Worm (Caenorhabditis elegans) whole organism, early embryonic: ENCODE data around the gene ran-2.

Experiments used
- B0310.2 ChIP-seq: sonication (generic microtip); optimal IDR thresholded peaks from 2 replicates; lab custom pipeline; 2016; ENCODE audit warnings: mild to moderate bottlenecking, missing genetic modification characterization, missing compliant biosample characterization
- F13C5.2 ChIP-seq: sonication (generic microtip); optimal IDR thresholded peaks from 2 replicates; lab custom pipeline; 2017; ENCODE audit warnings: mild to moderate bottlenecking, missing genetic modification characterization, inconsistent platforms, missing compliant biosample characterization
- aly-1 ChIP-seq: sonication (generic microtip); optimal IDR thresholded peaks from 2 replicates; lab custom pipeline; 2016; ENCODE audit warnings: missing genetic modification characterization, missing compliant biosample characterization
- ama-1 ChIP-seq: fragments of 150-350 bp; optimal IDR thresholded peaks from 2 replicates; lab custom pipeline; 2014
- ceh-13 ChIP-seq: fragments of 200-800 bp; sonication (Bioruptor generic); optimal IDR thresholded peaks from 2 replicates; lab custom pipeline; 2018; ENCODE audit warnings: mild to moderate bottlenecking, missing genetic modification characterization, missing compliant biosample characterization
- ceh-36 ChIP-seq: sonication (generic microtip); optimal IDR thresholded peaks from 2 replicates; lab custom pipeline; 2016; ENCODE audit warnings: missing genetic modification characterization, inconsistent platforms, missing compliant biosample characterization
- ets-7 ChIP-seq: sonication (generic microtip); optimal IDR thresholded peaks from 2 replicates; lab custom pipeline; 2016; ENCODE audit warnings: missing genotype, missing genetic modification characterization, missing compliant biosample characterization
- flt-1 ChIP-seq: fragments of 200-800 bp; sonication (Bioruptor generic); IDR thresholded peaks from 2 replicates; pipeline ENCODE4 v1.3.6; 2022; ENCODE audit warnings: missing genetic modification characterization, missing compliant biosample characterization
- hmbx-1 ChIP-seq: sonication (generic microtip); optimal IDR thresholded peaks from 2 replicates; lab custom pipeline; 2016; ENCODE audit warnings: mild to moderate bottlenecking, missing genetic modification characterization, missing compliant biosample characterization
- hmg-4 ChIP-seq: fragments of 200-800 bp; sonication (Bioruptor generic); optimal IDR thresholded peaks from 2 replicates; lab custom pipeline; 2018; ENCODE audit warnings: mild to moderate bottlenecking, missing genetic modification characterization, missing compliant biosample characterization
- hnd-1 ChIP-seq: sonication (generic microtip); optimal IDR thresholded peaks from 2 replicates; lab custom pipeline; 2016; ENCODE audit warnings: missing genetic modification characterization, missing compliant biosample characterization
- pes-1 ChIP-seq: fragments of 200-800 bp; sonication (Bioruptor generic); IDR thresholded peaks from 2 replicates; pipeline ENCODE4 v1.3.6; 2022; ENCODE audit warnings: missing genetic modification reagents, missing genetic modification characterization, missing compliant biosample characterization
- scrt-1 ChIP-seq: fragments of 200-800 bp; sonication (Bioruptor generic); IDR thresholded peaks from 2 replicates; pipeline ENCODE4 v1.3.6; 2022; ENCODE audit warnings: missing genetic modification characterization, missing compliant biosample characterization
- sea-1 ChIP-seq: fragments of 200-800 bp; sonication (Bioruptor generic); conservative IDR thresholded peaks from 2 replicates; pipeline ENCODE4 v1.3.6; 2022; ENCODE audit warnings: missing genetic modification characterization, missing compliant biosample characterization
- tbx-11 ChIP-seq: fragments of 200-800 bp; sonication (Bioruptor generic); IDR thresholded peaks from 2 replicates; pipeline ENCODE4 v1.3.6; 2022; ENCODE audit warnings: missing genetic modification characterization, missing compliant biosample characterization
- tbx-37 ChIP-seq: fragments of 200-800 bp; sonication (Bioruptor generic); conservative IDR thresholded peaks from 2 replicates; pipeline ENCODE4 v1.3.6; 2022; ENCODE audit warnings: missing genetic modification reagents, missing genetic modification characterization, missing compliant biosample characterization
- tra-4 ChIP-seq: sonication (generic microtip); optimal IDR thresholded peaks from 2 replicates; lab custom pipeline; 2017; ENCODE audit warnings: missing genetic modification characterization, missing compliant biosample characterization

The ran-2 gene

ce11 chrIII:7897733-7898132, 35.6 kb upstream of the ran-2 start:
- TF ChIP-seq ceh-36 (tag; lab: Kevin White, UChicago) (no peak), ama-1 (no peak), tra-4 (tag; lab: Kevin White, UChicago) (no peak), tbx-37 (no peak), hnd-1 (no peak), ets-7 (tag; lab: Kevin White, UChicago) (no peak), tbx-11 (GFP tag; lab: Robert Waterston, UW) (no peak), F13C5.2 (tag; lab: Kevin White, UChicago) (no peak), B0310.2 (tag; lab: Kevin White, UChicago) (no peak), scrt-1 (GFP tag; lab: Robert Waterston, UW) (no peak), flt-1 (no peak), sea-1 (GFP tag; lab: Robert Waterston, UW) (no peak), hmbx-1 (tag; lab: Kevin White, UChicago) (no peak), aly-1 (tag; lab: Kevin White, UChicago) (no peak), hmg-4 (no peak), ceh-13 (no peak), pes-1 (GFP tag; lab: Robert Waterston, UW) (no peak)

ce11 chrIII:7900733-7901132, 32.6 kb upstream of the ran-2 start, which contains the start of gene best-24:
best-24 (plus strand) TSS chrIII:7901033.
- TF ChIP-seq hmg-4 (no peak), F13C5.2 (tag; lab: Kevin White, UChicago) (no peak), B0310.2 (tag; lab: Kevin White, UChicago) (no peak), hmbx-1 (tag; lab: Kevin White, UChicago) (no peak), sea-1 (GFP tag; lab: Robert Waterston, UW) (no peak), pes-1 (GFP tag; lab: Robert Waterston, UW) (no peak), ceh-13 (no peak), tbx-11 (GFP tag; lab: Robert Waterston, UW) (no peak), scrt-1 (GFP tag; lab: Robert Waterston, UW) (no peak), aly-1 (tag; lab: Kevin White, UChicago) (no peak), ceh-36 (tag; lab: Kevin White, UChicago) (no peak), hnd-1 (no peak)

ce11 chrIII:7903427-7903826, 29.9 kb upstream of the ran-2 start:
- no peak for TF ChIP-seq tbx-37
- no peak for TF ChIP-seq B0310.2 (tag; lab: Kevin White, UChicago)
- TF ChIP-seq ets-7 (tag; lab: Kevin White, UChicago): no peak
- TF ChIP-seq aly-1 (tag; lab: Kevin White, UChicago): no peak
- no peak for TF ChIP-seq hmbx-1 (tag; lab: Kevin White, UChicago)
- TF ChIP-seq F13C5.2 (tag; lab: Kevin White, UChicago): no peak
- no peak for TF ChIP-seq hnd-1
- TF ChIP-seq scrt-1 (GFP tag; lab: Robert Waterston, UW): no peak

- TF ChIP-seq tra-4 (tag; lab: Kevin White, UChicago) (no peak), scrt-1 (GFP tag; lab: Robert Waterston, UW) (no peak), hmbx-1 (tag; lab: Kevin White, UChicago) (no peak), pes-1 (GFP tag; lab: Robert Waterston, UW) (no peak), ama-1 (no peak), aly-1 (tag; lab: Kevin White, UChicago) (no peak), sea-1 (GFP tag; lab: Robert Waterston, UW) (no peak), F13C5.2 (tag; lab: Kevin White, UChicago) (no peak), tbx-11 (GFP tag; lab: Robert Waterston, UW) (no peak), tbx-37 (no peak), B0310.2 (tag; lab: Kevin White, UChicago) (no peak), hmg-4 (no peak), ceh-36 (tag; lab: Kevin White, UChicago) (no peak), ceh-13 (no peak), hnd-1 (no peak)
Measured at ce11 chrIII:7907515-7907914, 25.8 kb upstream of the ran-2 start, which contains the start of gene pcp-5. pcp-5 (minus strand) TSS chrIII:7907615.

- TF ChIP-seq aly-1 (tag; lab: Kevin White, UChicago): no peak
- no peak for TF ChIP-seq tra-4 (tag; lab: Kevin White, UChicago)
- no peak for TF ChIP-seq ama-1
- no peak for TF ChIP-seq ceh-13
- TF ChIP-seq B0310.2 (tag; lab: Kevin White, UChicago): no peak
- TF ChIP-seq F13C5.2 (tag; lab: Kevin White, UChicago): no peak
- no peak for TF ChIP-seq hmg-4
- no peak for TF ChIP-seq hmbx-1 (tag; lab: Kevin White, UChicago)
- TF ChIP-seq flt-1: no peak
- TF ChIP-seq ceh-36 (tag; lab: Kevin White, UChicago): no peak
- TF ChIP-seq hnd-1: no peak
- TF ChIP-seq ets-7 (tag; lab: Kevin White, UChicago): no peak
- no peak for TF ChIP-seq scrt-1 (GFP tag; lab: Robert Waterston, UW)
- TF ChIP-seq sea-1 (GFP tag; lab: Robert Waterston, UW): no peak
Measured at ce11 chrIII:7909263-7909662, 24.1 kb upstream of the ran-2 start, which contains the start of gene ZK688.1. ZK688.1 (plus strand) TSS chrIII:7909563.

ce11 chrIII:7911621-7912020, 21.7 kb upstream of the ran-2 start, which contains the start of gene ZK688.7:
ZK688.7 (minus strand) TSS chrIII:7911634.
- TF ChIP-seq scrt-1 (GFP tag; lab: Robert Waterston, UW): no peak
- TF ChIP-seq hnd-1: no peak
- no peak for TF ChIP-seq aly-1 (tag; lab: Kevin White, UChicago)
- no peak for TF ChIP-seq hmg-4
- no peak for TF ChIP-seq F13C5.2 (tag; lab: Kevin White, UChicago)
- no peak for TF ChIP-seq tbx-11 (GFP tag; lab: Robert Waterston, UW)
- no peak for TF ChIP-seq hmbx-1 (tag; lab: Kevin White, UChicago)
- no peak for TF ChIP-seq ceh-36 (tag; lab: Kevin White, UChicago)
- TF ChIP-seq tbx-37: no peak
- TF ChIP-seq ets-7 (tag; lab: Kevin White, UChicago): no peak
- no peak for TF ChIP-seq sea-1 (GFP tag; lab: Robert Waterston, UW)
- no peak for TF ChIP-seq ceh-13
- no peak for TF ChIP-seq pes-1 (GFP tag; lab: Robert Waterston, UW)
- no peak for TF ChIP-seq ama-1
- no peak for TF ChIP-seq B0310.2 (tag; lab: Kevin White, UChicago)
- no peak for TF ChIP-seq tra-4 (tag; lab: Kevin White, UChicago)
- TF ChIP-seq flt-1: no peak

- TF ChIP-seq tbx-37 (no peak), sea-1 (GFP tag; lab: Robert Waterston, UW) (no peak), ceh-36 (tag; lab: Kevin White, UChicago) (no peak), hmg-4 (no peak), ceh-13 (no peak), hnd-1 (no peak), aly-1 (tag; lab: Kevin White, UChicago) (no peak), scrt-1 (GFP tag; lab: Robert Waterston, UW) (no peak), tra-4 (tag; lab: Kevin White, UChicago) (no peak), tbx-11 (GFP tag; lab: Robert Waterston, UW) (no peak), flt-1 (no peak), hmbx-1 (tag; lab: Kevin White, UChicago) (no peak), F13C5.2 (tag; lab: Kevin White, UChicago) (no peak)
Measured at ce11 chrIII:7913488-7913887, 19.8 kb upstream of the ran-2 start, which contains the start of gene ZK688.12. ZK688.12 (minus strand) TSS chrIII:7913588.
